Worm (Caenorhabditis elegans): ENCODE data around the gene F32D8.3.

DNA sequence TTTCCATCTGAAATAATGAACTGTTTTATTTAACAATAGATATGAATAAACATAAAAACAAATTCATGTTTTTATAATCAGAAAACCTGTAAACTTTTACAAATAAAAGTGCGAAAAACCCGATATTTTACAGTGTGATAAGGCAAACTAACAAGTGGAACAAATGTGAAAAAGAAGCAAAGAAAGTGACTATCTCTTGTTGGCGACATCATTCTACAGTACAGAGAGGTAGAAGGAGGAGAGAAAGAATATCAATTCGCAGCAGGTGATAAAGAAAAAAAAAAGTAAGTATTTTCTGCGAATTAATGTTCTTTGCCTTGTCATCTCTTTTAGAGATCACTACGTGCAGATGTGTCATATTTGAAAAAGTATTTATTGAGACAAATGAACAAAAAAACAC, 26.9 kb upstream of the F32D8.3 start:
- TF ChIP-seq T22C8.4 (GFP tag; IDR thresholded peaks at IDR 0.05), result no peak
- TF ChIP-seq cog-1 (tag; optimal IDR thresholded peaks at IDR 0.05), result no peak
- no peak for TF ChIP-seq ref-1 (GFP tag; conservative IDR thresholded peaks at IDR 0.05)
- TF ChIP-seq ztf-23 (GFP tag; IDR thresholded peaks at IDR 0.05), result no peak
- TF ChIP-seq ztf-29 (GFP tag; IDR thresholded peaks at IDR 0.05), result no peak
- TF ChIP-seq flt-1 (GFP tag; IDR thresholded peaks at IDR 0.05), result no peak
